Worm (Caenorhabditis elegans): Measurements from ENCODE around the gene pho-13.
A peak's percentile ranks its signal among the peaks of the same experiment; 100 is the strongest.

pho-13 gene

ce11 chrII:8820126-8820972 is 13.5 kb upstream of the pho-13 start:
- TF ChIP-seq nhr-21 (tag; optimal IDR thresholded peaks at IDR 0.05) = peak; percentile 89
- peak; percentile 10 for TF ChIP-seq blmp-1 (tag; optimal IDR thresholded peaks at IDR 0.05; ENCODE audit: insufficient read depth)
- no peak for TF ChIP-seq crh-2 (tag; optimal IDR thresholded peaks at IDR 0.05)
- no peak for TF ChIP-seq lin-11 (tag; optimal IDR thresholded peaks at IDR 0.05)
- TF ChIP-seq nhr-25 (tag; optimal IDR thresholded peaks at IDR 0.05) = peak; percentile 49
- TF ChIP-seq ama-1 (optimal IDR thresholded peaks at IDR 0.05) = peak; percentile 93
- TF ChIP-seq sma-3 (GFP tag; optimal IDR thresholded peaks at IDR 0.05) = peak; percentile 14
- peak; percentile 39 for TF ChIP-seq ztf-4 (tag; optimal IDR thresholded peaks at IDR 0.05)
- peak; percentile 1 for TF ChIP-seq nhr-129 (tag; optimal IDR thresholded peaks at IDR 0.05)
- no peak for TF ChIP-seq nhr-23 (tag; optimal IDR thresholded peaks at IDR 0.05)
- TF ChIP-seq fos-1 (tag; optimal IDR thresholded peaks at IDR 0.05) = peak; percentile 37
- peak; percentile 78 for TF ChIP-seq sma-9 (GFP tag; optimal IDR thresholded peaks at IDR 0.05)
- TF ChIP-seq sma-9 (tag; optimal IDR thresholded peaks at IDR 0.05) = no peak

DNA sequence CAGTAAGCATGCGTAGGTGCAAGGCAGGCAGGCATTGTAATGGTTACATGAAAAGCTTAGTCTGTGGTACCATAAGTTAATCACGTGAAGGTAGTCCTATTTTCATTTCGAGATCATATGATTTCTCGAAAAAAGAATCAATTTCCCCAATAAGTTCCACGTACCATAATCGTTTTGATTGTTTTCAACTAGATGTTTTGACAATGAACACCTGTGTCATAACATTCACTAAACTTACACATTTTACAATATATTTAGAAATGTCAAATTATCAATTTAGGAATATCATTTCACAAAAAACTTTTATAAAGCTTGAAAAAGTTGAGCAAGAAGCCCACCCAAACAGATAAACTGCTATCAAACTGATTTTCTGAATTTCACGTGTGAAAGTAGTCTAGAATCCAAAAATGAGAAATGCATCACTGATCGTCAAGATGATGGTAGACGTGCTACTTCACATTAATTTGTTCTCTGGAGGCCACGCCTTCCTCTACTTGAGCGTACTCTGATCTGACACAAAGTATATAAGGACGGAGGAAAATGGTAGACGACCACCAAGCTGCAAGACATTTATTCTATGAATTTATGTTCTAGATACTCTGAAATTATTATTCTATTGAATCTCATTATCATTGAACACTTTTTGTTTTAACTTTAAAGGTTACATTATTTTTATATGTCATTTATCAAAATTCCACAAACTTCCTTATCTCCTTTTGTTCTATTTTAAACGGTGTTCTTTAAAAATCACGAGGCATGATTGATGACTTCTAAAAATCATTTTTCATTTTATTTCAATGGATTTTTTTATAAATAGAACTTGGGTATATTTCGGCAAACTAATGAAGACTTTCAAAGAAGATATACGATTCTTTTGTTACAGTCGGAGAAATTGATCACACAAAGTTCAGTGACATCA is 12.4 kb upstream of the pho-13 start, which contains the start of gene F46C5.10:
F46C5.10 (minus strand) TSS at position 51 of the 919 bp plus-strand sequence.
- TF ChIP-seq nhr-237 (tag; optimal IDR thresholded peaks at IDR 0.05) (no peak), gmeb-1 (tag; optimal IDR thresholded peaks at IDR 0.05) (no peak), dmd-4 (tag; optimal IDR thresholded peaks at IDR 0.05) (no peak), ama-1 (optimal IDR thresholded peaks at IDR 0.05) (no peak), sem-4 (tag; optimal IDR thresholded peaks at IDR 0.05) (no peak), nhr-11 (tag; optimal IDR thresholded peaks at IDR 0.05) (no peak), nhr-21 (tag; optimal IDR thresholded peaks at IDR 0.05) (peak; percentile 67), egl-27 (tag; optimal IDR thresholded peaks at IDR 0.05) (no peak), sma-3 (GFP tag; optimal IDR thresholded peaks at IDR 0.05) (peak; percentile 8), nhr-25 (tag; optimal IDR thresholded peaks at IDR 0.05) (peak; percentile 84), nhr-10 (tag; optimal IDR thresholded peaks at IDR 0.05) (no peak), aly-2 (tag; optimal IDR thresholded peaks at IDR 0.05) (no peak), F13H6.1 (tag; optimal IDR thresholded peaks at IDR 0.05) (no peak), nhr-6 (tag; optimal IDR thresholded peaks at IDR 0.05) (no peak), alr-1 (tag; optimal IDR thresholded peaks at IDR 0.05) (no peak), ztf-1 (GFP tag; conservative IDR thresholded peaks at IDR 0.05) (no peak), lsy-2 (tag; optimal IDR thresholded peaks at IDR 0.05) (peak in 1 of 2 experiments; percentile 38), mbf-1 (tag; optimal IDR thresholded peaks at IDR 0.05) (no peak), ztf-4 (tag; optimal IDR thresholded peaks at IDR 0.05) (no peak), ZK546.5 (tag; optimal IDR thresholded peaks at IDR 0.05) (no peak), lin-13 (GFP tag; optimal IDR thresholded peaks at IDR 0.05) (peak; percentile 14), Y55F3AM.14 (GFP tag; optimal IDR thresholded peaks at IDR 0.05) (no peak), zag-1 (tag; optimal IDR thresholded peaks at IDR 0.05) (no peak), fos-1 (tag; optimal IDR thresholded peaks at IDR 0.05) (no peak), unc-62 (GFP tag; optimal IDR thresholded peaks at IDR 0.05) (no peak), R02D3.7 (tag; optimal IDR thresholded peaks at IDR 0.05) (no peak), sma-9 (GFP tag; optimal IDR thresholded peaks at IDR 0.05) (peak; percentile 40), sma-9 (tag; optimal IDR thresholded peaks at IDR 0.05) (no peak), nhr-12 (tag; optimal IDR thresholded peaks at IDR 0.05) (no peak)

DNA sequence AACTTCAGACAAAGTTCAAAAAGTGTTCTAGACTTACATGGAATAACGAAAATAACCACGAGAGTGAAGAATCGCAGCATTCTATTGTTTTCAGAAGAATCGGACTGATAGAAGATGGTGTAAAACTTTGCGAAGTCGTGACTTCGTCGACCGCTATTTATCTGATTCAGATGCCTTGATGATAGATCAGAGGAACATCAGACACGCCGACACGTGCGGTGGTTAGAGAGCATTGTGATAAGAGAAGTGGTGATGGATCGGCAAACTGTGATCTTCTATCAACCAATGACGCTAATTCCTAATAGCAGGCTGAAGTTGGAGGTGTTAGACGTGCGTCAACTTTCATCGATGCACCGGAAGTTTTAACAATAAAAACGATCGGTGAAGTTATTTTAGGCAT is 11.4 kb upstream of the pho-13 start:
- peak; percentile 14 for TF ChIP-seq gmeb-1 (tag; optimal IDR thresholded peaks at IDR 0.05)
- TF ChIP-seq unc-55 (GFP tag; optimal IDR thresholded peaks at IDR 0.05) = no peak
- TF ChIP-seq sma-3 (GFP tag; optimal IDR thresholded peaks at IDR 0.05) = peak; percentile 81
- no peak for TF ChIP-seq sem-4 (tag; optimal IDR thresholded peaks at IDR 0.05)
- no peak for TF ChIP-seq aly-2 (tag; optimal IDR thresholded peaks at IDR 0.05)
- TF ChIP-seq mdl-1 (tag; optimal IDR thresholded peaks at IDR 0.05) = peak; percentile 34 to 47
- no peak for TF ChIP-seq nhr-10 (tag; optimal IDR thresholded peaks at IDR 0.05)
- peak; percentile 22 for TF ChIP-seq crh-2 (tag; optimal IDR thresholded peaks at IDR 0.05)
- no peak for TF ChIP-seq C34F6.9 (tag; optimal IDR thresholded peaks at IDR 0.05)
- peak; percentile 71 for TF ChIP-seq ama-1 (optimal IDR thresholded peaks at IDR 0.05)
- peak; percentile 92 for TF ChIP-seq nhr-21 (tag; optimal IDR thresholded peaks at IDR 0.05)
- peak; percentile 88 for TF ChIP-seq nhr-25 (tag; optimal IDR thresholded peaks at IDR 0.05)
- no peak for TF ChIP-seq ZK546.5 (tag; optimal IDR thresholded peaks at IDR 0.05)
- TF ChIP-seq F13H6.1 (tag; optimal IDR thresholded peaks at IDR 0.05) = peak; percentile 2
- peak in 1 of 2 experiments; percentile 29 for TF ChIP-seq lsy-2 (tag; optimal IDR thresholded peaks at IDR 0.05)
- TF ChIP-seq nhr-23 (tag; optimal IDR thresholded peaks at IDR 0.05) = no peak
- no peak for TF ChIP-seq fos-1 (tag; optimal IDR thresholded peaks at IDR 0.05)
- TF ChIP-seq egl-27 (tag; optimal IDR thresholded peaks at IDR 0.05) = peak; percentile 61
- no peak for TF ChIP-seq nhr-129 (tag; optimal IDR thresholded peaks at IDR 0.05)
- TF ChIP-seq nhr-6 (tag; optimal IDR thresholded peaks at IDR 0.05) = no peak
- no peak for TF ChIP-seq unc-62 (GFP tag; optimal IDR thresholded peaks at IDR 0.05)
- no peak for TF ChIP-seq nhr-11 (tag; optimal IDR thresholded peaks at IDR 0.05)
- no peak for TF ChIP-seq ztf-4 (tag; optimal IDR thresholded peaks at IDR 0.05)
- TF ChIP-seq ceh-82 (tag; optimal IDR thresholded peaks at IDR 0.05) = no peak
- no peak for TF ChIP-seq dmd-4 (tag; optimal IDR thresholded peaks at IDR 0.05)
- TF ChIP-seq lin-11 (tag; optimal IDR thresholded peaks at IDR 0.05) = no peak
- TF ChIP-seq sma-9 (GFP tag; optimal IDR thresholded peaks at IDR 0.05) = peak; percentile 93
- TF ChIP-seq sma-9 (tag; optimal IDR thresholded peaks at IDR 0.05) = no peak
- TF ChIP-seq nhr-12 (tag; optimal IDR thresholded peaks at IDR 0.05) = no peak
- TF ChIP-seq blmp-1 (tag; optimal IDR thresholded peaks at IDR 0.05; ENCODE audit: insufficient read depth) = peak; percentile 71
- TF ChIP-seq alr-1 (tag; optimal IDR thresholded peaks at IDR 0.05) = no peak

All from whole organism, L2 larva.